Worm (Caenorhabditis elegans): ENCODE measurements around the gene fip-2.
A peak's percentile ranks its signal among the peaks of the same experiment; 100 is the strongest.

fip-2 gene

DNA sequence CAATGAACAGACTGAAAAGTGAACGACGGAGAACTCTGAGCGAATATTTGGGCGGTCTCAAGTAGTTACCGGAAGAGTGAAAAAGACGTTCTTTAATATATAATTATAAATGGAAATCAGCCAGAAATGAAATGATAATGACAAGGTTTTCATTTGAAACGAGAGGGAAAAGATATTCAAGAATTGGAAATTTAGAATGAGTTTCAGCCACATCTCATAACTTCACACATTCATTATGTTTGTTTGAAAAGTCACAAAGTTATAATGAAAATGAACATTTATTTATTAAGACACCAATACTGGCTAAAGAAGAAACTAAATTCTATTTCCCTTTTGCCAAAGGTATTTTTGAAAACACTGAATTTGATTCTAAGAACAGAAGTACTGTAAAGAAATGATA, 16.7 kb upstream of the fip-2 start, which contains the start of gene C25E10.7:
TSS of gene C25E10.7 (minus strand) at position 101 of the 400 bp plus-strand sequence.
- no peak for TF ChIP-seq unc-62 (GFP tag; optimal IDR thresholded peaks at IDR 0.05)
- no peak for TF ChIP-seq Y55F3AM.14 (GFP tag; optimal IDR thresholded peaks at IDR 0.05)
- TF ChIP-seq alr-1 (tag; optimal IDR thresholded peaks at IDR 0.05): no peak
- TF ChIP-seq fos-1 (tag; optimal IDR thresholded peaks at IDR 0.05): no peak
- no peak for TF ChIP-seq skn-1 (tag; optimal IDR thresholded peaks at IDR 0.05)
- TF ChIP-seq R02D3.7 (tag; optimal IDR thresholded peaks at IDR 0.05): no peak

- TF ChIP-seq ceh-82 (tag; optimal IDR thresholded peaks at IDR 0.05) (no peak), peb-1 (tag; optimal IDR thresholded peaks at IDR 0.05) (no peak), blmp-1 (tag; optimal IDR thresholded peaks at IDR 0.05; ENCODE audit: insufficient read depth) (no peak), aly-2 (tag; optimal IDR thresholded peaks at IDR 0.05) (no peak), F13H6.1 (tag; optimal IDR thresholded peaks at IDR 0.05) (no peak), nhr-6 (tag; optimal IDR thresholded peaks at IDR 0.05) (no peak), fos-1 (tag; optimal IDR thresholded peaks at IDR 0.05) (no peak), unc-62 (GFP tag; optimal IDR thresholded peaks at IDR 0.05) (no peak), lin-39 (tag; optimal IDR thresholded peaks at IDR 0.05) (no peak), nhr-21 (tag; optimal IDR thresholded peaks at IDR 0.05) (no peak), ztf-1 (GFP tag; conservative IDR thresholded peaks at IDR 0.05) (no peak), nhr-129 (tag; optimal IDR thresholded peaks at IDR 0.05) (no peak), skn-1 (tag; optimal IDR thresholded peaks at IDR 0.05) (no peak), mbf-1 (tag; optimal IDR thresholded peaks at IDR 0.05) (no peak), crh-2 (tag; optimal IDR thresholded peaks at IDR 0.05) (no peak), snpc-4 (tag; optimal IDR thresholded peaks at IDR 0.05) (no peak), nhr-10 (tag; optimal IDR thresholded peaks at IDR 0.05) (no peak), C34F6.9 (tag; optimal IDR thresholded peaks at IDR 0.05) (no peak), ztf-4 (tag; optimal IDR thresholded peaks at IDR 0.05) (no peak)
These were observed 14.5 kb upstream of the fip-2 start for ce11 chrV:9053235-9053634.

DNA sequence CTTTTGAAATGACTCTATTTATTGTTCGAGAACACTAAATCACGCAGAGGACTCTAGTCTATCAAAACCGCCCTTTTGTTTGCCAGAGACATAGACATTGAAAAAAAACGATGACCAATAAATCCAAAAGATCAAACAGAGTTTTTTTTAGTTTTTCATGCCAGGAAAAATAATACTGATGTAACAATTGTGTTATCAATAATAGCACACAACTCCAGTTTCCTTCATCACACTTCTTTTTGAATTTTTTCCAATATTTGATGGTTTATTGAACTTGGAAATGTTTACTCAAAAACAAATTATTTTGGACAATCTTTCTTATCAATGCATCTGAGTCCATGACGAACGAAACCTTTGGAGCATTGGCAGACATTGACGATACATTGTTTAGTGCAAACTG, 13.8 kb upstream of the fip-2 start, which contains the start of gene C25E10.8:
TSS of gene C25E10.8 (minus strand) at position 101 of the 400 bp plus-strand sequence.
- no peak for TF ChIP-seq ama-1 (optimal IDR thresholded peaks at IDR 0.05)
- no peak for TF ChIP-seq nhr-77 (tag; optimal IDR thresholded peaks at IDR 0.05)
- no peak for TF ChIP-seq lin-13 (GFP tag; optimal IDR thresholded peaks at IDR 0.05)

DNA sequence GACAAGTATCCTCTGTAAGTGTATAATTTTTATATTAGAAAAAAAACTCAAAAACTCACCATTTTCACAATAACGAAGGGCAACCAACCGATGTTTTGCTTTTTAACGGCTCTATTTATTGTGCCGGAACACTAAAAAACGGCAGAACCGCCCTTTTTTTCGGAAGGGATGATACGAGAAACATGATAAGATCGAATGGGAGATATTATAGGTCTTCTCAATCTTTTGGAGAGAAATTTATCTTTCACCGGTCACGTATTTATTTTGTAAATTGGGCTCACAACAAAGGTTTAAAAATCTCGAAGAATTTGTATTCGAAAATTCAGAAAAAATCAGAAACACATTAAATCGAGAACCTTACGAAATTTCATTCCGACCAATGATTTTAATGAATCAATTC, 13.0 kb upstream of the fip-2 start, which contains the start of gene swm-1:
TSS of gene swm-1 (minus strand) at position 101 of the 400 bp plus-strand sequence.
- TF ChIP-seq ztf-4 (tag; optimal IDR thresholded peaks at IDR 0.05): no peak
- TF ChIP-seq nhr-23 (tag; optimal IDR thresholded peaks at IDR 0.05): no peak
- no peak for TF ChIP-seq lsy-2 (tag; optimal IDR thresholded peaks at IDR 0.05)
- TF ChIP-seq aly-2 (tag; optimal IDR thresholded peaks at IDR 0.05): no peak
- TF ChIP-seq gmeb-1 (tag; optimal IDR thresholded peaks at IDR 0.05): no peak

ce11 chrV:9055644-9056043, 12.1 kb upstream of the fip-2 start:
- no peak for TF ChIP-seq nhr-77 (tag; optimal IDR thresholded peaks at IDR 0.05)
- TF ChIP-seq nhr-21 (tag; optimal IDR thresholded peaks at IDR 0.05): peak; percentile 11
- TF ChIP-seq lin-13 (GFP tag; optimal IDR thresholded peaks at IDR 0.05): no peak
- no peak for TF ChIP-seq egl-27 (tag; optimal IDR thresholded peaks at IDR 0.05)
- no peak for TF ChIP-seq C34F6.9 (tag; optimal IDR thresholded peaks at IDR 0.05)
- no peak for TF ChIP-seq alr-1 (tag; optimal IDR thresholded peaks at IDR 0.05)
- no peak for TF ChIP-seq nhr-6 (tag; optimal IDR thresholded peaks at IDR 0.05)

DNA sequence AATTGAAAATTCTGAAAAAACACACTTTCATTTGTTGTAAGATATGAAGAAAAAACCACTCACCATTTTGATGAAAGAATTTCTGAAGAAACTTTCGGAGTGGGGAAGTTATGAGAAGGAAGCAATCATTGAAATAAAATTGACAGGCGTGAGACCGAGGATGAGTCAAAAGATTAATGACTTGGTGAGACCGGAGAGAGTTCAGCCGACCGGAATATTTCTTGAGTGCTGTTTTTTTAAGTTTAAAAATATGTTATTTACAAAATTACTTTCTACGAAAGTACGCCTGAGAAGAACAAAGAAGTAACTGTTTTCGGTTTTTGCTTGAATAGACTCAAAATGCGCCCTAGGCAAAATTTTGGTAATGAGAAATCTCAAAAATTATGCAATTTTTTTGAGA, 11.5 kb upstream of the fip-2 start, which contains the start of gene C25E10.10:
TSS of gene C25E10.10 (minus strand) at position 101 of the 400 bp plus-strand sequence.
- TF ChIP-seq unc-62 (GFP tag; optimal IDR thresholded peaks at IDR 0.05) (no peak), nhr-129 (tag; optimal IDR thresholded peaks at IDR 0.05) (no peak), mbf-1 (tag; optimal IDR thresholded peaks at IDR 0.05) (no peak), lsy-2 (tag; optimal IDR thresholded peaks at IDR 0.05) (no peak), ceh-82 (tag; optimal IDR thresholded peaks at IDR 0.05) (no peak), aly-2 (tag; optimal IDR thresholded peaks at IDR 0.05) (no peak), sma-9 (GFP tag; optimal IDR thresholded peaks at IDR 0.05) (no peak), sma-9 (tag; optimal IDR thresholded peaks at IDR 0.05) (no peak)

DNA sequence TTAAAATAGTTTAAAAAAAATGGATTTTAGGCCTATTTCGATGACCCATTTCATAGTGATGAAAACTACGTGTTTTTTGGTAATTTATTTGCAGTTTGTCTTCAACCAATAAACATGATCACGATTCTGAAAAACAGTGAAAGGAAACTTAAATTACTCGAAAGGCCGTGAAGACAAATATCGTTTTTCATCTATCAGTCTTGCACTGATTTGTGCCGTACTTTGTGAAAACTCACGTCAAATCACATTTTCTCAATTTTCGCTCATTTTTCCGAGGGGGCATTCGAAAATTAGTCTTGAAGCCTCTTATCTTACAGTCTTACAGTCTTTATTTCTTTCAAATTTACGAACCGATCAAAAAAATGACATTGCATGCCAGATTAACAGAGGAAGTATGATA, 9.2 kb upstream of the fip-2 start, which contains the start of gene C25E10.11:
TSS of gene C25E10.11 (minus strand) at position 101 of the 400 bp plus-strand sequence.
- TF ChIP-seq nhr-6 (tag; optimal IDR thresholded peaks at IDR 0.05): no peak
- TF ChIP-seq nhr-77 (tag; optimal IDR thresholded peaks at IDR 0.05): no peak
- TF ChIP-seq sma-9 (GFP tag; optimal IDR thresholded peaks at IDR 0.05): no peak
- no peak for TF ChIP-seq sma-9 (tag; optimal IDR thresholded peaks at IDR 0.05)
- TF ChIP-seq nhr-10 (tag; optimal IDR thresholded peaks at IDR 0.05): no peak
- no peak for TF ChIP-seq blmp-1 (tag; optimal IDR thresholded peaks at IDR 0.05; ENCODE audit: insufficient read depth)

Data from whole organism, L2 larva.